Worm (Caenorhabditis elegans) whole organism, mixed stage, embryonic: ENCODE results near the gene egl-10.

Source experiments
- mls-2 ChIP-seq: sonication (generic microtip); optimal IDR thresholded peaks from 2 replicates; lab custom pipeline; 2016; ENCODE audit warnings: mild to moderate bottlenecking, missing genetic modification characterization, moderate library complexity, missing compliant biosample characterization
- nhr-12 ChIP-seq: fragments of 150-350 bp; optimal IDR thresholded peaks from 2 replicates; lab custom pipeline; 2014; ENCODE audit warnings: missing biosample characterization, missing genetic modification characterization

ce11 chrV:12441420-12441819 is 21.4 kb downstream of the egl-10 start, which contains the start of gene pals-37:
- TF ChIP-seq nhr-12 (tag; lab: Kevin White, UChicago), result no peak
- TF ChIP-seq mls-2 (tag; lab: Kevin White, UChicago), result no peak
